Fruit fly (Drosophila melanogaster): ENCODE data around the gene CG6845.

CG6845 gene

dm6 chr3L:166789-167132 is 20.5 kb downstream of the CG6845 start (continued):
- TF ChIP-seq CG18011 (GFP tag; optimal IDR thresholded peaks at IDR 0.05) = no peak

dm6 chr3L:171729-172128 is 25.5 kb downstream of the CG6845 start:
- TF ChIP-seq CG2875 (GFP tag; optimal IDR thresholded peaks at IDR 0.05) (no peak), CG12391 (tag; optimal IDR thresholded peaks at IDR 0.05) (no peak), CG7786 (GFP tag; optimal IDR thresholded peaks at IDR 0.05) (no peak), gt (GFP tag; IDR thresholded peaks at IDR 0.05) (no peak), insv (GFP tag; optimal IDR thresholded peaks at IDR 0.05) (peak in 1 of 2 experiments; percentile 77), CG4707 (GFP tag; optimal IDR thresholded peaks at IDR 0.05) (no peak), CG10979 (tag; optimal IDR thresholded peaks at IDR 0.05) (no peak), ttk (GFP tag; IDR thresholded peaks at IDR 0.05) (no peak), CG15011 (GFP tag; optimal IDR thresholded peaks at IDR 0.05) (no peak), slp2 (GFP tag; optimal IDR thresholded peaks at IDR 0.05) (no peak), CG31224 (GFP tag; IDR thresholded peaks at IDR 0.05) (no peak), bowl (GFP tag; IDR thresholded peaks at IDR 0.05) (no peak), maf-S (GFP tag; optimal IDR thresholded peaks at IDR 0.05) (no peak), Lim3 (GFP tag; IDR thresholded peaks at IDR 0.05) (no peak), NFAT (GFP tag; IDR thresholded peaks at IDR 0.05) (no peak), E2f1 (GFP tag; IDR thresholded peaks at IDR 0.05) (no peak), MBD-R2 (GFP tag; IDR thresholded peaks at IDR 0.05) (0 out of 2 replicates have a peak, but pooled peaks have one; percentile 21), hb (GFP tag; IDR thresholded peaks at IDR 0.05; ENCODE audit: partially characterized antibody) (no peak), Neu2 (GFP tag; optimal IDR thresholded peaks at IDR 0.05; ENCODE audit: borderline replicate concordance) (no peak), peb (GFP tag; IDR thresholded peaks at IDR 0.05) (no peak), phol (tag; optimal IDR thresholded peaks at IDR 0.05) (no peak), Med (GFP tag) (no peak), GATAe (GFP tag; conservative IDR thresholded peaks at IDR 0.05) (no peak), CG18262 (tag; optimal IDR thresholded peaks at IDR 0.05) (no peak), chm (GFP tag; IDR thresholded peaks at IDR 0.05) (no peak), Elba2 (GFP tag; optimal IDR thresholded peaks at IDR 0.05) (peak; percentile 17), Gsc (GFP tag; IDR thresholded peaks at IDR 0.05) (no peak), al (GFP tag; IDR thresholded peaks at IDR 0.05) (no peak), CG34224 (GFP tag; IDR thresholded peaks at IDR 0.05; ENCODE audit: partially characterized antibody) (no peak), kni (GFP tag; optimal IDR thresholded peaks at IDR 0.05) (no peak), Gug (GFP tag; IDR thresholded peaks at IDR 0.05) (no peak), Dll (GFP tag; IDR thresholded peaks at IDR 0.05; ENCODE audit: partially characterized antibody) (no peak), CG2202 (tag; optimal IDR thresholded peaks at IDR 0.05) (no peak), onecut (GFP tag; IDR thresholded peaks at IDR 0.05) (peak; percentile 90), crp (GFP tag; optimal IDR thresholded peaks at IDR 0.05) (no peak)

dm6 chr3L:174501-174900 is 28.3 kb downstream of the CG6845 start:
- TF ChIP-seq Dref (GFP tag; IDR thresholded peaks at IDR 0.05) (peak; percentile 90), sd (tag; optimal IDR thresholded peaks at IDR 0.05) (peak; percentile 55), Ets97D (GFP tag; optimal IDR thresholded peaks at IDR 0.05) (peak; percentile 49), unc-4 (GFP tag; IDR thresholded peaks at IDR 0.05; ENCODE audit: partially characterized antibody) (peak; percentile 93), gfzf (GFP tag; optimal IDR thresholded peaks at IDR 0.05) (peak; percentile 28), sens (GFP tag) (peak; percentile 70), CG4820 (GFP tag; optimal IDR thresholded peaks at IDR 0.05) (no peak), Rfx (GFP tag; IDR thresholded peaks at IDR 0.05) (no peak), pros (GFP tag; optimal IDR thresholded peaks at IDR 0.05) (peak; percentile 4), vfl (GFP tag; optimal IDR thresholded peaks at IDR 0.05) (no peak), hb (GFP tag; IDR thresholded peaks at IDR 0.05; ENCODE audit: partially characterized antibody) (peak; percentile 88), Opbp (GFP tag; IDR thresholded peaks at IDR 0.05; ENCODE audit: partially characterized antibody) (peak; percentile 92), Bgb (GFP tag; IDR thresholded peaks at IDR 0.05; ENCODE audit: partially characterized antibody) (peak; percentile 94), CoRest (tag; optimal IDR thresholded peaks at IDR 0.05) (peak; percentile 14), CG13296 (GFP tag; optimal IDR thresholded peaks at IDR 0.05) (peak; percentile 17), eyg (GFP tag; optimal IDR thresholded peaks at IDR 0.05) (no peak)

All from whole organism, embryonic.